Worm (Caenorhabditis elegans): Measurements from ENCODE around the gene gdi-1.
A peak's percentile ranks its signal among the peaks of the same experiment; 100 is the strongest.

- peak; percentile 21 for TF ChIP-seq ztf-11 (tag; optimal IDR thresholded peaks at IDR 0.05)
- TF ChIP-seq zag-1 (tag; optimal IDR thresholded peaks at IDR 0.05) = peak; percentile 64
- no peak for TF ChIP-seq mdl-1 (tag; optimal IDR thresholded peaks at IDR 0.05)
- TF ChIP-seq nhr-25 (tag; optimal IDR thresholded peaks at IDR 0.05) = peak; percentile 83
These were observed 45.4 kb upstream of the gdi-1 start for ce11 chrIV:14838095-14838494.

Measured in whole organism, L2 larva.